Worm (Caenorhabditis elegans): ENCODE data around the gene F59B10.4.

F59B10.4 gene

DNA sequence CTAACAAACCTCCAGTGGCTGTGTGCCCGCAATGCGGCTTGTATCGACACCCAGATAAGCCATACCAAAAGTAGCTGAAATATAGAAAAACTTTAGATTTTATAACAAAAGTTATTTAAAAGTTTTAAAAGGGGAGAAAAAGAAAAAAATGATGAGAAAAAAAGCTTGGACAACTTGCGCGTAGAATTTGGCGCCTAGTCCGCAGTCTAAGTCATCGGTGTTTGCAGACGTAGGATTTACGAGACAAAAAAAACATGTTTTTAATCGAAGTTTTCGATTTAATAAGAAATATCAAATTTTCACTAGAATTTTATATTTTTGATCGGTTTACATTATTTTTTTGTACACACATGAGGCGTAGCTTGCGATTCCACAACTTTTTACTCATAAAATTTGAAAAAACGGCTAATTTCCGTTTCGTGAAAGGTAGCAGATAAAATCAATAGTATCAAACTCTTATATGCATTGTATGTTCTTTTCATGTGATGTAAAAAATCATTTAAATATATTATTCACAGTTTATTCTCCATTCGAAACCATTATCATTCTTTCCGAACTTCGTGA, 23.1 kb upstream of the F59B10.4 start, which contains the start of gene pro-1 (continued):
- TF ChIP-seq mel-28 (tag; optimal IDR thresholded peaks at IDR 0.05; ENCODE audit: borderline replicate concordance) (peak; percentile 65), B0019.2 (GFP tag; conservative IDR thresholded peaks at IDR 0.05) (no peak; the same call in 1 of the 2 replicates), F39B2.1 (GFP tag; IDR thresholded peaks at IDR 0.05) (peak; percentile 74; the same call in 1 of the 2 replicates), egl-44 (GFP tag; IDR thresholded peaks at IDR 0.05) (peak; percentile 79; the same call in 1 of the 2 replicates), F22D6.2 (tag; optimal IDR thresholded peaks at IDR 0.05) (peak; percentile 15), efl-1 (GFP tag; optimal IDR thresholded peaks at IDR 0.05) (no peak), F37B4.10 (GFP tag; IDR thresholded peaks at IDR 0.05) (no peak), nfya-1 (tag; optimal IDR thresholded peaks at IDR 0.05; ENCODE audit: borderline replicate concordance, insufficient read depth) (no peak), cebp-2 (GFP tag; IDR thresholded peaks at IDR 0.05) (peak; percentile 72), Y79H2A.3 (GFP tag; conservative IDR thresholded peaks at IDR 0.05) (0 out of 2 replicates have a peak, but pooled peaks have one; percentile 7), Y53G8AR.9 (GFP tag; conservative IDR thresholded peaks at IDR 0.05) (peak; percentile 88), zim-3 (tag; optimal IDR thresholded peaks at IDR 0.05) (peak; percentile 77), ztf-3 (GFP tag; optimal IDR thresholded peaks at IDR 0.05) (peak; percentile 14), T26A5.8 (tag; optimal IDR thresholded peaks at IDR 0.05) (peak; percentile 50), hsf-1 (GFP tag; IDR thresholded peaks at IDR 0.05) (peak; percentile 48), rec-8 (tag; optimal IDR thresholded peaks at IDR 0.05) (no peak), Y53F4B.3 (GFP tag; IDR thresholded peaks at IDR 0.05) (peak; percentile 52; the same call in 1 of the 2 replicates), hmg-1.2 (GFP tag; IDR thresholded peaks at IDR 0.05) (peak; percentile 57), tbp1 (GFP tag; optimal IDR thresholded peaks at IDR 0.05) (peak; percentile 62), F52B5.7 (tag; optimal IDR thresholded peaks at IDR 0.05) (peak; percentile 86), nhr-120 (GFP tag; IDR thresholded peaks at IDR 0.05) (peak; percentile 82), tbx-9 (tag; optimal IDR thresholded peaks at IDR 0.05; ENCODE audit: borderline replicate concordance) (peak; percentile 5), mes-4 (tag; optimal IDR thresholded peaks at IDR 0.05) (no peak), madf-6 (GFP tag; IDR thresholded peaks at IDR 0.05) (peak; percentile 79), C17E4.6 (GFP tag; IDR thresholded peaks at IDR 0.05) (no peak), nhr-80 (tag; optimal IDR thresholded peaks at IDR 0.05) (peak; percentile 15), dox-1 (GFP tag; IDR thresholded peaks at IDR 0.05) (peak; percentile 67), cebp-1 (GFP tag; IDR thresholded peaks at IDR 0.05) (peak; percentile 18; the same call in 1 of the 2 replicates), cebp-1 (tag; optimal IDR thresholded peaks at IDR 0.05) (peak; percentile 89), madf-10 (tag; optimal IDR thresholded peaks at IDR 0.05) (peak; percentile 31), ceh-58 (GFP tag; IDR thresholded peaks at IDR 0.05) (peak; percentile 37; the same call in 1 of the 2 replicates), F33H1.4 (GFP tag; IDR thresholded peaks at IDR 0.05) (peak; percentile 53)

DNA sequence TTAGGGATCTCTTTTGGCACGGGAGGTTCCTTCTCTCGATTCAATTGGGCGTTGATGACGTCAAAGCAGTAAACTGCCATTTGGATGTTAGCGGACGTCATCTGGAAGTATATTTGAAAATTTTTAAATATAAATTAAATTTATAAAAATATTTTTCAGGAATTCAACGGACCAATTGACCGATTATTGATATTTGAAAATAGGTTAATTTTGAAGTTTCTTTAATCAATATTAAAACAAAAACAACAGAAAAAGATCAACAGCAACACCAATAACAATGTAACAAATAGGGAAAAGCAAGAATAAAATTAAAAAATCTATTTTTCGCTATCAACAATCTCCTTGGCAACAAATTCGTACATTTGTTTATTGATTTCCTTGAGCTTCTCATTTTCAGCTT, 20.3 kb upstream of the F59B10.4 start, which contains the start of gene R166.3:
R166.3 (minus strand) TSS at position 101 of the 400 bp plus-strand sequence.
- TF ChIP-seq nhr-179 (tag; optimal IDR thresholded peaks at IDR 0.05) (no peak), sea-2 (GFP tag; IDR thresholded peaks at IDR 0.05) (no peak), hrde-1 (tag; optimal IDR thresholded peaks at IDR 0.05; ENCODE audit: borderline replicate concordance) (peak; percentile 5), dox-1 (GFP tag; IDR thresholded peaks at IDR 0.05) (no peak), zfh-2 (GFP tag; conservative IDR thresholded peaks at IDR 0.05) (no peak)

DNA sequence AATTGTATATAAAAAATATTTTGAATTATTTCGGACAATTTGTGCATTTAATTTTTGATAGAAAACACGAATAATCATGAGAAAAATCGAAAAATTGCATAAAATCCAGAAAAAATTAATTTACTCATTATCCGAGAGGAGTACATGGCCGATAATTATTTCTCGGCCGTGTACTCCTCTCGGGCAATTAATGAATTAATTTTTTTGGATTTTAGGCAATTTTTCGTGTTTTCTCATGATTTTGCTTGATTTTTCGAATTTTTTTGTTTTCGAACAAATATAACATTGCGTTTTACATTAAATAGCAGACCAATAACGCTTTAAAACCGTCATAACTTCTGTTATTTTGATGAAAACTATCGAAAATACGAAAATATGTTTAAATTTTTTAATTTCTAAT, 19.1 kb upstream of the F59B10.4 start:
- TF ChIP-seq tbp1 (GFP tag; optimal IDR thresholded peaks at IDR 0.05) (peak; percentile 32), madf-8 (GFP tag; conservative IDR thresholded peaks at IDR 0.05) (peak; percentile 29; the same call in 1 of the 2 replicates), lir-1 (GFP tag; conservative IDR thresholded peaks at IDR 0.05) (no peak), ceh-27 (GFP tag; optimal IDR thresholded peaks at IDR 0.05) (peak; percentile 6), mcd-1 (GFP tag; IDR thresholded peaks at IDR 0.05) (peak; percentile 40; the same call in 1 of the 2 replicates), Y79H2A.3 (GFP tag; conservative IDR thresholded peaks at IDR 0.05) (0 out of 2 replicates have a peak, but pooled peaks have one; percentile 53), pbrm-1 (GFP tag; IDR thresholded peaks at IDR 0.05) (peak; percentile 38; the same call in 1 of the 2 replicates), Y95B8A.8 (GFP tag; IDR thresholded peaks at IDR 0.05) (no peak), F33H1.4 (GFP tag; IDR thresholded peaks at IDR 0.05) (peak; percentile 40), lin-40 (tag; optimal IDR thresholded peaks at IDR 0.05) (peak; percentile 31), ceh-100 (GFP tag; IDR thresholded peaks at IDR 0.05) (no peak), K11D2.4 (GFP tag; IDR thresholded peaks at IDR 0.05) (0 out of 2 replicates have a peak, but pooled peaks have one; percentile 39), attf-3 (GFP tag; conservative IDR thresholded peaks at IDR 0.05) (0 out of 2 replicates have a peak, but pooled peaks have one; percentile 11)
